Fruit fly (Drosophila melanogaster) whole organism, prepupa: ENCODE data around the gene ATPsynCF6L.

Experiments used
- Blimp-1 ChIP-seq: fragments of 200-800 bp; sonication (Bioruptor generic); optimal IDR thresholded peaks from 3 replicates; lab custom pipeline; 2017; ENCODE audit warnings: missing biosample characterization, missing genetic modification characterization, mild to moderate bottlenecking, moderate library complexity, missing genetic modification reagents
- CG31627 ChIP-seq: fragments of 200-800 bp; sonication (Bioruptor generic); optimal IDR thresholded peaks from 3 replicates; lab custom pipeline; 2016; ENCODE audit warnings: missing biosample characterization, missing genetic modification characterization
- CG32006 ChIP-seq: fragments of 200-800 bp; sonication (Bioruptor generic); optimal IDR thresholded peaks from 3 replicates; lab custom pipeline; 2017; ENCODE audit warnings: missing biosample characterization, mild to moderate bottlenecking, missing genetic modification characterization
- CG3919 ChIP-seq: fragments of 200-800 bp; sonication (Bioruptor generic); optimal IDR thresholded peaks from 3 replicates; lab custom pipeline; 2016; ENCODE audit warnings: missing biosample characterization, missing genetic modification characterization
- CG4318 ChIP-seq: fragments of 200-800 bp; sonication (Bioruptor generic); optimal IDR thresholded peaks from 3 replicates; lab custom pipeline; 2017; ENCODE audit warnings: missing biosample characterization, mild to moderate bottlenecking, missing genetic modification characterization
- CG6854 ChIP-seq: fragments of 200-800 bp; sonication (Bioruptor generic); optimal IDR thresholded peaks from 2 replicates; lab custom pipeline; 2017; ENCODE audit warnings: missing biosample characterization, mild to moderate bottlenecking, missing genetic modification characterization
- CG8319 ChIP-seq: fragments of 200-800 bp; sonication (Bioruptor generic); optimal IDR thresholded peaks from 3 replicates; lab custom pipeline; 2016; ENCODE audit warnings: missing biosample characterization, missing genetic modification characterization
- CG9139 ChIP-seq: fragments of 200-800 bp; sonication (Bioruptor generic); optimal IDR thresholded peaks from 3 replicates; lab custom pipeline; 2017; ENCODE audit warnings: missing biosample characterization, mild to moderate bottlenecking, missing genetic modification characterization
- Eip75B ChIP-seq: fragments of 200-800 bp; sonication (Bioruptor generic); optimal IDR thresholded peaks from 3 replicates; lab custom pipeline; 2016; ENCODE audit warnings: missing biosample characterization, missing genetic modification characterization
- Eip78C ChIP-seq: fragments of 200-800 bp; sonication (Bioruptor generic); peaks from one replicate; lab custom pipeline; 2016; ENCODE audit warnings: missing biosample characterization, missing genetic modification characterization
- Gug ChIP-seq: fragments of 200-800 bp; sonication (Bioruptor generic); IDR thresholded peaks from 2 replicates; pipeline ENCODE4 v1.3.6; 2022; ENCODE audit warnings: missing biosample characterization, missing genetic modification characterization
- Hr4 ChIP-seq: fragments of 200-800 bp; sonication (Bioruptor generic); optimal IDR thresholded peaks from 3 replicates; lab custom pipeline; 2016; ENCODE audit warnings: missing biosample characterization, missing genetic modification characterization
- Lpt ChIP-seq: fragments of 200-800 bp; sonication (Bioruptor generic); optimal IDR thresholded peaks from 3 replicates; lab custom pipeline; 2016; ENCODE audit warnings: missing biosample characterization, missing genetic modification characterization
- Met ChIP-seq: fragments of 200-800 bp; sonication (Bioruptor generic); optimal IDR thresholded peaks from 3 replicates; lab custom pipeline; 2016; ENCODE audit warnings: missing biosample characterization, missing genetic modification characterization
- Smox ChIP-seq: fragments of 200-800 bp; sonication (Bioruptor generic); optimal IDR thresholded peaks from 3 replicates; lab custom pipeline; 2016; ENCODE audit warnings: missing biosample characterization, missing genetic modification characterization
- Sox102F ChIP-seq: fragments of 200-800 bp; sonication (Bioruptor generic); optimal IDR thresholded peaks from 2 replicates; lab custom pipeline; 2016; ENCODE audit warnings: missing biosample characterization, mild to moderate bottlenecking, missing genetic modification characterization
- achi ChIP-seq: fragments of 200-800 bp; sonication (Bioruptor generic); optimal IDR thresholded peaks from 3 replicates; lab custom pipeline; 2016; ENCODE audit warnings: missing biosample characterization, missing genetic modification characterization
- acj6 ChIP-seq: fragments of 200-800 bp; sonication (Bioruptor generic); optimal IDR thresholded peaks from 3 replicates; lab custom pipeline; 2016; ENCODE audit warnings: missing biosample characterization, missing genetic modification characterization
- dsx ChIP-seq: fragments of 200-800 bp; optimal IDR thresholded peaks from 3 replicates; lab custom pipeline; 2019; ENCODE audit warnings: missing biosample characterization, mild to moderate bottlenecking, missing genetic modification characterization, moderate library complexity; ENCODE audit not compliant: poor library complexity, severe bottlenecking
- esn ChIP-seq: fragments of 200-800 bp; sonication (Bioruptor generic); optimal IDR thresholded peaks from 2 replicates; lab custom pipeline; 2016; ENCODE audit warnings: missing biosample characterization, mild to moderate bottlenecking, missing genetic modification characterization, moderate library complexity
- fkh ChIP-seq: fragments of 200-800 bp; sonication (Bioruptor generic); optimal IDR thresholded peaks from 3 replicates; lab custom pipeline; 2017; ENCODE audit warnings: missing biosample characterization, mild to moderate bottlenecking, missing genetic modification characterization, moderate library complexity
- pdm3 ChIP-seq: fragments of 200-800 bp; sonication (Bioruptor generic); optimal IDR thresholded peaks from 3 replicates; lab custom pipeline; 2016; ENCODE audit warnings: missing biosample characterization, missing genetic modification characterization
- salr ChIP-seq, 2 experiments: fragments of 200-800 bp; sonication (Bioruptor generic); optimal IDR thresholded peaks; 3 replicates each; lab custom pipeline; 2016 to 2018; ENCODE audit warnings: missing biosample characterization in 2 of 2, missing genetic modification characterization in 2 of 2, mild to moderate bottlenecking in 1 of 2
- spab ChIP-seq: fragments of 200-800 bp; sonication (Bioruptor generic); optimal IDR thresholded peaks from 2 replicates; lab custom pipeline; 2017; ENCODE audit warnings: missing biosample characterization, mild to moderate bottlenecking, missing genetic modification characterization, missing genetic modification reagents
- svp ChIP-seq: fragments of 200-800 bp; sonication (Bioruptor generic); peaks from one replicate; lab custom pipeline; 2016; ENCODE audit warnings: missing biosample characterization, missing genetic modification characterization
- topi ChIP-seq: fragments of 200-800 bp; sonication (Bioruptor generic); optimal IDR thresholded peaks from 3 replicates; lab custom pipeline; 2016; ENCODE audit warnings: missing biosample characterization, missing genetic modification characterization
- vri ChIP-seq: fragments of 200-800 bp; sonication (Bioruptor generic); optimal IDR thresholded peaks from 3 replicates; lab custom pipeline; 2016; ENCODE audit warnings: missing biosample characterization, mild to moderate bottlenecking, missing genetic modification characterization

ATPsynCF6L gene

DNA sequence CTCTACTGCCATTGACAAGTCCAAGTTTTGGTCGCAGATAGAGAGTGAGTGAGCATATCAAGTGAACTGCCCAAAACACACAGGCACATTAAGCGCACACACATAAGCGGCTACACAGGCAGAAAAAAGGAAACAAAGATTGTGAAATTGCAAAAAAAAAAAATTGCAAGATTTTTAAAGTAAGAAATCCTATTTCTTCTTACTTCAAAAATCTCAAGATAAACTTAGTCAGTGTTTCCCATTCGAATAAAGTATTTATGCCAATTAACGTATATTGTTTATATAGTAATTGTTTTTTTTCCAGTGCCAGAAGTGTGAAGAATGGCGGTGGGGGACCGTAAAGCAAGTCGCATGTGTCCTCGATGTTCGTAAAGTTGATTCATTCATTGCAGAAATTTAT is 33.0 kb downstream of the ATPsynCF6L start:
- TF ChIP-seq Smox (GFP tag; lab: Kevin White, UChicago) (no peak), Hr4 (GFP tag; lab: Kevin White, UChicago) (no peak), esn (GFP tag; lab: Kevin White, UChicago) (no peak), svp (GFP tag; lab: Kevin White, UChicago) (no peak), Eip78C (GFP tag; lab: Kevin White, UChicago) (no peak), acj6 (GFP tag; lab: Kevin White, UChicago) (no peak), CG9139 (no peak), Lpt (GFP tag; lab: Kevin White, UChicago) (no peak), CG3919 (GFP tag; lab: Kevin White, UChicago) (no peak), achi (GFP tag; lab: Kevin White, UChicago) (no peak), CG8319 (GFP tag; lab: Kevin White, UChicago) (no peak), topi (GFP tag; lab: Kevin White, UChicago) (no peak)

DNA sequence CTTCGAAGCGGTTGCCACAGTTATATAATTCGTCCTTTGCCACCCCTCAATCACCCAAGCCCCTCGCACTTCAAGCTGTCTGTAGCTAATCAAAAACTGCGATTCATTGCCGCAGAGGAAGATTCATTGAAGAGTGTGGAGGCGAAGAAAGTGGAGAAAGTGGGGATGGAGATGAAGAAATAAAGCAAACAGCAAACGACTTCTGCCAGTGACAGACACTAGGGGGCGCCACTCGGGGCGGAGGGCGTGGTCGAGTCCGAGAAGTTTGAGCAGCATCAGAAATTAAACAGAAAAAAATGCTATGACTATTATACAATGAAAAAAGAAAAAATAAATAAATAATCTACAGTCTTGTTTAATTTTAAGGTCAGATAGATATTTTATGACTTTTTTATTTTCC is 33.9 kb downstream of the ATPsynCF6L start:
- TF ChIP-seq Eip75B (GFP tag; lab: Kevin White, UChicago) (no peak), dsx (no peak), Lpt (GFP tag; lab: Kevin White, UChicago) (no peak), spab (GFP tag; lab: Kevin White, UChicago) (no peak), vri (no peak), CG32006 (no peak), salr (GFP tag; optimal IDR thresholded peaks at IDR 0.05; lab: Kevin White, UChicago) (no peak), CG4318 (GFP tag; lab: Kevin White, UChicago) (no peak), achi (GFP tag; lab: Kevin White, UChicago) (no peak)

dm6 chr3L:4976059-4976823 is 35.7 kb downstream of the ATPsynCF6L start:
- TF ChIP-seq Eip78C (GFP tag; lab: Kevin White, UChicago) (peak; percentile 63), CG6854 (GFP tag; lab: Kevin White, UChicago) (peak; percentile 32), Blimp-1 (GFP tag; lab: Kevin White, UChicago) (peak; percentile 73), Smox (GFP tag; lab: Kevin White, UChicago) (no peak), Met (GFP tag; lab: Kevin White, UChicago) (peak; percentile 15), Gug (GFP tag; lab: Robert Waterston, UW) (no peak), svp (GFP tag; lab: Kevin White, UChicago) (peak; percentile 46)

- TF ChIP-seq fkh (GFP tag; lab: Kevin White, UChicago) = peak; percentile 48
- no peak for TF ChIP-seq CG31627 (GFP tag; lab: Kevin White, UChicago)
Measured at dm6 chr3L:4969328-4969727, 42.6 kb downstream of the ATPsynCF6L start.

dm6 chr3L:4966749-4967148 is 45.2 kb downstream of the ATPsynCF6L start:
- TF ChIP-seq svp (GFP tag; lab: Kevin White, UChicago) (peak; percentile 41), Eip75B (GFP tag; lab: Kevin White, UChicago) (no peak), Sox102F (GFP tag; lab: Kevin White, UChicago) (no peak), pdm3 (GFP tag; lab: Kevin White, UChicago) (no peak)
